Worm (Caenorhabditis elegans): Measurements from ENCODE around the gene F57B1.6.

Gene F57B1.6

DNA sequence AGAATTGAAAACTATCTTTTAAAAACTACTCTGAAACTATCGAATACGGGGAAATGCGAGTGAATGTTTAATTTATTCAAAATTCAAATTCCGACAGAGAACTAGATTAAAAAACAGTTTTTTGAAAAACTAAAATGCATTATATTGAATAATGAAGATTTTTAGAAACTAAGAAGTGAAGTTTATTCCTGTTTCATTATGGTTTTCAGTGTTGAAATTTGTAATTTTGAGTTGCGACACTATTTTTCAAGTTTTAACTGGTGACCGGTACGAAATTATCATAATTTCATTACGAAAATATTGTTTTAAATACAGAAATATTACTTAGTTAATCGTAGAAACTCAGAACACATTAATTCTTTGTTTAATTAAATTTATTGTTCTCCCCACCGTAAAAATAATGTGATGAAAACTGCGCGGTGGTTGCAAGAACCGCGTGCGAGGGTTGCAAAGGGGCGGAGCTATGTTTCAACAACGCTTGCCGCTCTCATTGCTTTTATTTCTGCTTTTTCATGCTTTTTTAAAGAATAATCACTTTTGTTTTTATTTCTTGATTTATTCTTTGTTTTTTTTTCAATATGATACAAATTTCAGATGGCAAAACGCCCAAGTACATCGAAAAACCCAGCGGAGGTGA lies 33.2 kb upstream of the F57B1.6 start, which contains the start of gene him-17:
TSS of gene him-17 (plus strand) at position 595 of the 637 bp plus-strand sequence.
- TF ChIP-seq ets-7 (tag; optimal IDR thresholded peaks at IDR 0.05): no peak
- TF ChIP-seq tbx-11 (GFP tag; IDR thresholded peaks at IDR 0.05): peak; percentile 60; the same call in 1 of the 2 replicates
- no peak for TF ChIP-seq ceh-13 (GFP tag; optimal IDR thresholded peaks at IDR 0.05)
- peak; percentile 88 for TF ChIP-seq F13C5.2 (tag; optimal IDR thresholded peaks at IDR 0.05)
- peak; percentile 53 for TF ChIP-seq tbx-37 (GFP tag; conservative IDR thresholded peaks at IDR 0.05)
- no peak for TF ChIP-seq aly-1 (tag; optimal IDR thresholded peaks at IDR 0.05)
- TF ChIP-seq hnd-1 (tag; optimal IDR thresholded peaks at IDR 0.05): no peak
- peak; percentile 71 for TF ChIP-seq pes-1 (GFP tag; IDR thresholded peaks at IDR 0.05)
- TF ChIP-seq ceh-36 (tag; optimal IDR thresholded peaks at IDR 0.05): peak; percentile 56
- 0 out of 2 replicates have a peak, but pooled peaks have one; percentile 62 for TF ChIP-seq scrt-1 (GFP tag; IDR thresholded peaks at IDR 0.05)
- no peak for TF ChIP-seq B0310.2 (tag; optimal IDR thresholded peaks at IDR 0.05)
- peak; percentile 63 for TF ChIP-seq hmg-4 (GFP tag; optimal IDR thresholded peaks at IDR 0.05)
- TF ChIP-seq hmbx-1 (tag; optimal IDR thresholded peaks at IDR 0.05): peak; percentile 9
- no peak for TF ChIP-seq ama-1 (optimal IDR thresholded peaks at IDR 0.05)
- peak; percentile 57 for TF ChIP-seq tra-4 (tag; optimal IDR thresholded peaks at IDR 0.05)
- 0 out of 2 replicates have a peak, but pooled peaks have one; percentile 13 for TF ChIP-seq flt-1 (GFP tag; IDR thresholded peaks at IDR 0.05)
- no peak; the same call in 1 of the 2 replicates for TF ChIP-seq sea-1 (GFP tag; conservative IDR thresholded peaks at IDR 0.05)

DNA sequence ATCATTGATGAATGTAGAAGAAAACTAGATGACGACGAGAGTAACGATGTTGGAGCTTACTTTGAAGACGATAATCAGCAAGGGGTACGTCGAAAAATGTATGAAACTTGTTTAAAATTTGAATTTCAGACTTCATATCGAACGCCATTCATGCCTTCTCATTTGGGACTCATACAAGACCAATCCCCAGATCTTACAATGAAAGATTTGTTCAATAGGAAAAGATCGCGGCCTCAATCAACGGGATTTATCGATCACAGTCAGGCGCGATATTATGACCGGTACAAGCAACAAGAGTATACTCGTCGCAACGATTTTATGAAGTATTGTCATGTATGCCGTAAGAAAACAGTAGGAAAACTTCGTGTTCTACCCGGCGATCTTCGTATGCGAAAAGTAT lies 32.6 kb upstream of the F57B1.6 start:
- TF ChIP-seq aly-1 (tag; optimal IDR thresholded peaks at IDR 0.05): no peak
- no peak for TF ChIP-seq scrt-1 (GFP tag; IDR thresholded peaks at IDR 0.05)
- no peak for TF ChIP-seq ceh-36 (tag; optimal IDR thresholded peaks at IDR 0.05)
- no peak for TF ChIP-seq hmbx-1 (tag; optimal IDR thresholded peaks at IDR 0.05)
- TF ChIP-seq F13C5.2 (tag; optimal IDR thresholded peaks at IDR 0.05): no peak
- TF ChIP-seq B0310.2 (tag; optimal IDR thresholded peaks at IDR 0.05): no peak
- no peak for TF ChIP-seq pes-1 (GFP tag; IDR thresholded peaks at IDR 0.05)
- TF ChIP-seq hnd-1 (tag; optimal IDR thresholded peaks at IDR 0.05): no peak

DNA sequence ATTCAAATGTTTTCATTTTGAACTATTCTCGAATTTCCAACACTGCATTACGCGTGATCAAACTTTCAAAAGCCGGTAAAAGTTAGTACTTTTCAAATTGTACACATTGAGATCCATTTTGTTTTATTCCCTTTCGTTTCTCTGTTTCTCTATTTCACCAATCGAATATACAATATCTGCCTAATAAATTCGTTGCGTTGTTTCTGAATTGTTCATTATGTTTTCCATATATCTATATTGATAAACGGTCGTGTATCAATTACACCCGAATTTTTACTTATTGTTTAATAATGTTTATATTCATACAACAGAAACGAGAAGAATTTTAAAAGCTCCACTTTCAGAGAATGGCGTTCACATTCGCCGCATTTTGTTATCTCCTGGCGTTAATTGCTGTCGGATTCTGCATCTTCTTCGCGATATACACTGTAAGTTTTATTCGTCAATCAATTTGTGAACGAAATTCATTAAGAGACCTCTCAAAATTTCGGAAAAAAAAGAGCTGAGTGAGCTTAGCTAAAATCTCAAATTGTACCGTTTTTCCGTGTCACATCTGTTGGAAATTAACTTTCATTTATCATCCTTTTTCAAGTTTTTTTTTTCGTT lies 29.4 kb upstream of the F57B1.6 start, which contains the start of gene cni-1:
TSS of gene cni-1 (plus strand) at position 345 of the 606 bp plus-strand sequence.
- no peak for TF ChIP-seq scrt-1 (GFP tag; IDR thresholded peaks at IDR 0.05)

DNA sequence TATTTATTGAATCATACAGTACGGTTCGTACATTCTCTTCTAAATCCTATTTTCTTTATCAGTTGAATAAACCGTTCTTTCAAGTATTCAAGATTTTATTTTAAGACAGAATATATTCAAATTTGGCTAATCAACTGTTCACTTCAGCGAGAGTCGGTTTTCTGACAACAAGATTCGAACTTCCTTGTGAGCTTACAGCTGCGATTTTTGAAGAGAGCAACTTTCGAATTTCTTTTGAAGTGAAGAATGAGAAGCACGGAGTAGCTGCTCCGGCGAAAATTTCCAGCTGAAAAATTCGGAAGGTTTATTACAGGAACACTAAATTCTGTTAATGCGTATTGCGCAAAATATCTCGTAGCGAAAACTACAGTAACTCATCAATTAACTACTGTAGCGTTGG lies 28.0 kb upstream of the F57B1.6 start:
- TF ChIP-seq flt-1 (GFP tag; IDR thresholded peaks at IDR 0.05): no peak
- no peak for TF ChIP-seq tra-4 (tag; optimal IDR thresholded peaks at IDR 0.05)
- TF ChIP-seq scrt-1 (GFP tag; IDR thresholded peaks at IDR 0.05): no peak
- no peak for TF ChIP-seq tbx-11 (GFP tag; IDR thresholded peaks at IDR 0.05)
- TF ChIP-seq hmg-4 (GFP tag; optimal IDR thresholded peaks at IDR 0.05): no peak
- no peak for TF ChIP-seq ceh-13 (GFP tag; optimal IDR thresholded peaks at IDR 0.05)
- TF ChIP-seq sea-1 (GFP tag; conservative IDR thresholded peaks at IDR 0.05): no peak
- no peak for TF ChIP-seq ets-7 (tag; optimal IDR thresholded peaks at IDR 0.05)
- TF ChIP-seq ceh-36 (tag; optimal IDR thresholded peaks at IDR 0.05): no peak
- no peak for TF ChIP-seq aly-1 (tag; optimal IDR thresholded peaks at IDR 0.05)
- no peak for TF ChIP-seq pes-1 (GFP tag; IDR thresholded peaks at IDR 0.05)
- TF ChIP-seq F13C5.2 (tag; optimal IDR thresholded peaks at IDR 0.05): no peak

DNA sequence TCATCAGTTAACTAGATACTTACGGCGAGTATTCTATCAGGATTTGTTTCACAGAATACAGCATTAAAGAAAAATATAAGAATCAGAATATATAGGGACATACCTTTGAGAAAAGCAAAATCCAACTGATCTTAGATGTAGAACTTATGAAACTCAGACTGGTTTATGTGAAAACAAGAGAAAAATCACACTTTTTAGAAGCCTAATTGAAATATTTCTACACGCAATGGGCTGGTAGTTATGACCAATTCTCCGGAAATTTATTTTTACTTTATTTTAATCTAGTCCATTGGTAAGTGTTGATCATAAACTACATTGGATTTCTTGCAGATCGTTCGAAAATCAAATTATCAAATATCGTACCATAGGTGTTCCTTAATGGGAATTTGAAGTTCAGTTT lies 25.3 kb upstream of the F57B1.6 start, which contains the start of gene T09E8.4:
TSS of gene T09E8.4 (minus strand) at position 101 of the 400 bp plus-strand sequence.
- TF ChIP-seq pes-1 (GFP tag; IDR thresholded peaks at IDR 0.05) (no peak), ceh-13 (GFP tag; optimal IDR thresholded peaks at IDR 0.05) (no peak), ama-1 (optimal IDR thresholded peaks at IDR 0.05) (no peak), sea-1 (GFP tag; conservative IDR thresholded peaks at IDR 0.05) (no peak), ets-7 (tag; optimal IDR thresholded peaks at IDR 0.05) (no peak), flt-1 (GFP tag; IDR thresholded peaks at IDR 0.05) (no peak)

DNA sequence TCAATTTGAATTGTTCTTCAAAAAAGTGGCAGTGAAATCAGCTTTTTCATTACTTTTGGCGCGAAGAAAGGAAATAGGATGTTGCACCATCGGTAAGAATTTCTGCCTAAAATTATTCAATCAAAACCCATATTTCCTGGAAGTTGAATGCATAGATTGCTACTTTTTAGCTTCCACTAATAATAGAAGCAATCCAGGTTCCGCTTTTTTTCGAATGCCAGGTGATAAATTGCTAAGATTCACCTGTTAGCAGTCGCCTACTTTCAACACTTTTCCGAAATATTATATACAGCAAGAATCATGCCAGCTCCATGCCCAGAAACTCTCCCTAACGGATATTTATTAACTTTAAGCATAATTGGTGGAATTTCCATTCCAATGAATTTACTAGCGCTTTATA lies 24.1 kb upstream of the F57B1.6 start, which contains the start of gene sri-6:
TSS of gene sri-6 (plus strand) at position 301 of the 400 bp plus-strand sequence.
- TF ChIP-seq hmbx-1 (tag; optimal IDR thresholded peaks at IDR 0.05) (no peak), pes-1 (GFP tag; IDR thresholded peaks at IDR 0.05) (no peak), ets-7 (tag; optimal IDR thresholded peaks at IDR 0.05) (no peak), ceh-13 (GFP tag; optimal IDR thresholded peaks at IDR 0.05) (no peak), scrt-1 (GFP tag; IDR thresholded peaks at IDR 0.05) (no peak), tra-4 (tag; optimal IDR thresholded peaks at IDR 0.05) (no peak), tbx-37 (GFP tag; conservative IDR thresholded peaks at IDR 0.05) (no peak), ceh-36 (tag; optimal IDR thresholded peaks at IDR 0.05) (no peak)

DNA sequence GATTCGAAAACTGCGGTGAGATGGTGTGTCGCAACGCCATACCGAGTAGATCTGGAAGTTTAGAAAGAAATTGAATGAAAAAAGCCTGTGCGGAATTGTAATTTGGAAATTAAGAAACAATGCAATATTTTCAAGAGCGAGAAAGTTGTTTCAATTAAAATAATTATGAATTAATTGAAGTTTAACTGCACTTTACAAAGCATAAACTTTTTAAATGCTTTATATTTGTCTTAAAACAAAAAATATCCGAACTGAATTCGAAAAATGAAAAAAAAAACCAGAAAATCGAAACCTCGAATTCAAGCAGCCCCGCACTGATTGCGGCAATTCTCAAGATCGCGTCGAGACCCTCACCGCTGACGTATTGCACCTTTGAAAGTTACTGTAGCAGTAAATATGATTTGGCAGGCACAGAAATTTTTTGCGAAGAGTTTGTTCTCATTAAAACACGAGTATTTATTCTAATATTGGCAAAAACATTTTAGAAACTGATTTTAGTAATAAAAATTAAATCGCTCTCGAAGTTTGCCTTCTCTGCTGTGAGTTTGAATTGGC lies 15.9 kb upstream of the F57B1.6 start, which contains the start of gene sun-1:
TSS of gene sun-1 (minus strand) at position 51 of the 555 bp plus-strand sequence.
- no peak for TF ChIP-seq hmbx-1 (tag; optimal IDR thresholded peaks at IDR 0.05)
- no peak for TF ChIP-seq ama-1 (optimal IDR thresholded peaks at IDR 0.05)
- no peak for TF ChIP-seq ets-7 (tag; optimal IDR thresholded peaks at IDR 0.05)
- no peak for TF ChIP-seq tra-4 (tag; optimal IDR thresholded peaks at IDR 0.05)
- TF ChIP-seq hnd-1 (tag; optimal IDR thresholded peaks at IDR 0.05): no peak
- no peak for TF ChIP-seq aly-1 (tag; optimal IDR thresholded peaks at IDR 0.05)
- TF ChIP-seq sea-1 (GFP tag; conservative IDR thresholded peaks at IDR 0.05): no peak
- no peak for TF ChIP-seq B0310.2 (tag; optimal IDR thresholded peaks at IDR 0.05)
- no peak for TF ChIP-seq tbx-37 (GFP tag; conservative IDR thresholded peaks at IDR 0.05)
- no peak for TF ChIP-seq ceh-13 (GFP tag; optimal IDR thresholded peaks at IDR 0.05)
- TF ChIP-seq ceh-36 (tag; optimal IDR thresholded peaks at IDR 0.05): no peak
- TF ChIP-seq scrt-1 (GFP tag; IDR thresholded peaks at IDR 0.05): no peak

All from whole organism, early embryonic.